1 fruit fly cellular context compared by ENCODE assay signal in the genomic region with DNA sequence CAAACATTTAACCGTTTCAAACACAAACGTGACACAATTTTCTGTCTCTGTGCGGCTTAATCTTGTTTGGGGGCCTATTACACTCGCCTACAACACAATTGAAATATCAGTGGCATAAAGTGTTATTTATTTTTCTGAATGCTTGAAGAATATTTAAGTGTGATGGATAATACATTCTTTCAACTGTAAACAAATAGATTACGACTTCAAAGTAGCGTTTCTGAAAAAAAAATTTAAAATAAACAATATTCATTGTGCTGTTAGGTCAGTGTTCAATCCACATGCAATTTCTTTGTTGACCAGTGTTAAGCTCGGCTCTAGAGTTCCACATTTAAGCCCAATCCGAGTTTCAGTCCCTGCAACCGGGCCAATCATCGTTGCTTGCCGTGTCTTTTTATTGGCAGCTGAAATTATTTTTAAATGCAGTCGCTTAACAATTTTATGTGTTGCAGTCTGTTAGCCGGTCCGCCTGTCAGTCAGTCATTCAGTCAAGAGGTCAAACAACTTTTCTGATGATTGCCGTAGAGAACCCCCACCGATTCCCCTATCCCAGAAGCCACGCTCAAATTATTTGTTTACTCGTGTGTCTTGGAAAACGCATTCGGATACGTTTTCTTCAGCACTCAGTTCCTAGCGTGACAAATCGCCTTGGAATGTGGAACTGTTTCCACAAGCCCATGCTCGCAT.
A peak's percentile ranks its signal among the peaks of the same experiment; 100 is the strongest.
TF ChIP-seq lines count a peak whose summit lies in the region.

No protein-coding gene starts in this region.

TF ChIP-seq in whole organism, embryonic, 481 proteins besides CTCF, POLR2A, EP300 and RAD21 (continued from another document and continues in another):
- peak; percentile 46 for TF ChIP-seq lilli (GFP tag; optimal IDR thresholded peaks at IDR 0.05; lab: Kevin White, UChicago)
- TF ChIP-seq CG34224 (GFP tag; IDR thresholded peaks at IDR 0.05; lab: Robert Waterston, UW; ENCODE audit: partially characterized antibody): no peak
- TF ChIP-seq Gsc (GFP tag; IDR thresholded peaks at IDR 0.05; lab: Robert Waterston, UW): no peak
- TF ChIP-seq Ets65A (GFP tag; lab: Kevin White, UChicago): no peak
- TF ChIP-seq CG15011 (GFP tag; optimal IDR thresholded peaks at IDR 0.05; lab: Kevin White, UChicago): no peak
- TF ChIP-seq row (GFP tag; IDR thresholded peaks at IDR 0.05; lab: Robert Waterston, UW): peak; percentile 83
- peak; percentile 68 for TF ChIP-seq lmd (GFP tag; IDR thresholded peaks at IDR 0.05; lab: Robert Waterston, UW)
- no peak for TF ChIP-seq Lim3 (GFP tag; IDR thresholded peaks at IDR 0.05; lab: Robert Waterston, UW)
- peak; percentile 70 for TF ChIP-seq Nf-YB (GFP tag; optimal IDR thresholded peaks at IDR 0.05; lab: Kevin White, UChicago)
- TF ChIP-seq CG10274 (GFP tag; optimal IDR thresholded peaks at IDR 0.05; lab: Kevin White, UChicago): no peak
- TF ChIP-seq CG14441 (GFP tag; IDR thresholded peaks at IDR 0.05; lab: Robert Waterston, UW): peak; percentile 69
- peak; percentile 90 for TF ChIP-seq CG8281 (tag; optimal IDR thresholded peaks at IDR 0.05; lab: Kevin White, UChicago)
- no peak for TF ChIP-seq schlank (tag; optimal IDR thresholded peaks at IDR 0.05; lab: Kevin White, UChicago)
- peak; percentile 83 for TF ChIP-seq CG15269 (tag; optimal IDR thresholded peaks at IDR 0.05; lab: Kevin White, UChicago)
- no peak for TF ChIP-seq CG11247 (GFP tag; IDR thresholded peaks at IDR 0.05; lab: Robert Waterston, UW)
- TF ChIP-seq sd (tag; optimal IDR thresholded peaks at IDR 0.05; lab: Kevin White, UChicago): peak; percentile 74
- TF ChIP-seq Oaz (GFP tag; IDR thresholded peaks at IDR 0.05; lab: Robert Waterston, UW): peak; percentile 5; the same call in 1 of the 2 replicates
- TF ChIP-seq Jarid2 (GFP tag; optimal IDR thresholded peaks at IDR 0.05; lab: Kevin White, UChicago): peak; percentile 33
- TF ChIP-seq CG17186 (GFP tag; optimal IDR thresholded peaks at IDR 0.05; lab: Kevin White, UChicago): no peak
- peak; percentile 35; the same call in 1 of the 2 replicates for TF ChIP-seq Rx (GFP tag; IDR thresholded peaks at IDR 0.05; lab: Robert Waterston, UW)
- TF ChIP-seq NC2α (GFP tag; optimal IDR thresholded peaks at IDR 0.05; lab: Kevin White, UChicago): peak; percentile 20
- TF ChIP-seq Hsf (GFP tag; optimal IDR thresholded peaks at IDR 0.05; lab: Kevin White, UChicago): peak; percentile 69
- TF ChIP-seq usp (GFP tag; optimal IDR thresholded peaks at IDR 0.05; lab: Kevin White, UChicago): no peak
- TF ChIP-seq bab2 (GFP tag; optimal IDR thresholded peaks at IDR 0.05; lab: Kevin White, UChicago): peak; percentile 45
- no peak for TF ChIP-seq CG34376 (GFP tag; optimal IDR thresholded peaks at IDR 0.05; lab: Kevin White, UChicago)
- peak; percentile 36 for TF ChIP-seq CG13123 (GFP tag; optimal IDR thresholded peaks at IDR 0.05; lab: Kevin White, UChicago)
- peak; percentile 51 for TF ChIP-seq trem (tag; optimal IDR thresholded peaks at IDR 0.05; lab: Kevin White, UChicago)
- 0 out of 3 replicates have a peak, but pooled peaks have one; percentile 15 for TF ChIP-seq C15 (GFP tag; IDR thresholded peaks at IDR 0.05; lab: Robert Waterston, UW)
- TF ChIP-seq bsh (GFP tag; optimal IDR thresholded peaks at IDR 0.05; lab: Kevin White, UChicago): peak; percentile 27 to 93
- peak; percentile 62 for TF ChIP-seq CG16863 (GFP tag; optimal IDR thresholded peaks at IDR 0.05; lab: Kevin White, UChicago)
- peak; percentile 30 for TF ChIP-seq dm (GFP tag; optimal IDR thresholded peaks at IDR 0.05; lab: Kevin White, UChicago)
- TF ChIP-seq dpn (GFP tag; optimal IDR thresholded peaks at IDR 0.05; lab: Kevin White, UChicago): peak; percentile 4 to 77
- TF ChIP-seq Optix (GFP tag; IDR thresholded peaks at IDR 0.05; lab: Robert Waterston, UW): no peak; the same call in 2 of the 3 replicates
- peak; percentile 85 for TF ChIP-seq CG10979 (tag; optimal IDR thresholded peaks at IDR 0.05; lab: Kevin White, UChicago)
- TF ChIP-seq CG7357 (GFP tag; IDR thresholded peaks at IDR 0.05; lab: Robert Waterston, UW): 0 out of 3 replicates have a peak, but pooled peaks have one; percentile 32
- peak; percentile 3 for TF ChIP-seq Bdp1 (GFP tag; optimal IDR thresholded peaks at IDR 0.05; lab: Kevin White, UChicago)
- TF ChIP-seq psq (GFP tag; optimal IDR thresholded peaks at IDR 0.05; lab: Kevin White, UChicago): no peak
- no peak for TF ChIP-seq CG6765 (GFP tag; optimal IDR thresholded peaks at IDR 0.05; lab: Kevin White, UChicago)
- peak; percentile 85 for TF ChIP-seq nmo (GFP tag; optimal IDR thresholded peaks at IDR 0.05; lab: Kevin White, UChicago)
- 0 out of 2 replicates have a peak, but pooled peaks have one; percentile 41 for TF ChIP-seq dimm (GFP tag; IDR thresholded peaks at IDR 0.05; lab: Robert Waterston, UW)
- TF ChIP-seq kni (GFP tag; optimal IDR thresholded peaks at IDR 0.05; lab: Kevin White, UChicago): peak; percentile 81
- peak; percentile 62 for TF ChIP-seq CrebB (tag; optimal IDR thresholded peaks at IDR 0.05; lab: Kevin White, UChicago)
- peak; percentile 68 for TF ChIP-seq CG9727 (GFP tag; optimal IDR thresholded peaks at IDR 0.05; lab: Kevin White, UChicago)
- TF ChIP-seq klu (GFP tag; IDR thresholded peaks at IDR 0.05; lab: Robert Waterston, UW): 0 out of 2 replicates have a peak, but pooled peaks have one; percentile 17
- TF ChIP-seq cad (GFP tag; optimal IDR thresholded peaks at IDR 0.05; lab: Kevin White, UChicago): no peak
- peak; percentile 40 for TF ChIP-seq CG10431 (GFP tag; optimal IDR thresholded peaks at IDR 0.05; lab: Kevin White, UChicago)
- TF ChIP-seq Drgx (GFP tag; IDR thresholded peaks at IDR 0.05; lab: Robert Waterston, UW): peak; percentile 76
- TF ChIP-seq CG1647 (GFP tag; optimal IDR thresholded peaks at IDR 0.05; lab: Kevin White, UChicago): no peak
- no peak for TF ChIP-seq CG15479 (GFP tag; optimal IDR thresholded peaks at IDR 0.05; lab: Kevin White, UChicago)
- TF ChIP-seq emc (GFP tag; optimal IDR thresholded peaks at IDR 0.05; lab: Kevin White, UChicago): no peak
- peak; percentile 56; the same call in 1 of the 2 replicates for TF ChIP-seq CG10366 (GFP tag; IDR thresholded peaks at IDR 0.05; lab: Robert Waterston, UW)
- no peak for TF ChIP-seq CG2129 (GFP tag; IDR thresholded peaks at IDR 0.05; lab: Robert Waterston, UW; ENCODE audit: partially characterized antibody)
- peak; percentile 27 for TF ChIP-seq Dek (tag; optimal IDR thresholded peaks at IDR 0.05; lab: Kevin White, UChicago)
- no peak for TF ChIP-seq HmgD (GFP tag; optimal IDR thresholded peaks at IDR 0.05; lab: Kevin White, UChicago)
- peak; percentile 84 for TF ChIP-seq Sox102F (GFP tag; optimal IDR thresholded peaks at IDR 0.05; lab: Kevin White, UChicago)
- peak; percentile 5 for TF ChIP-seq Dad (GFP tag; optimal IDR thresholded peaks at IDR 0.05; lab: Kevin White, UChicago)
- no peak for TF ChIP-seq CG9932 (GFP tag; IDR thresholded peaks at IDR 0.05; lab: Robert Waterston, UW)
- peak; percentile 38 for TF ChIP-seq CG4854 (GFP tag; optimal IDR thresholded peaks at IDR 0.05; lab: Kevin White, UChicago)
- TF ChIP-seq CG3838 (GFP tag; optimal IDR thresholded peaks at IDR 0.05; lab: Kevin White, UChicago): no peak
- TF ChIP-seq Vsx1 (GFP tag; optimal IDR thresholded peaks at IDR 0.05; lab: Kevin White, UChicago): peak; percentile 8
- no peak for TF ChIP-seq pros (GFP tag; optimal IDR thresholded peaks at IDR 0.05; lab: Kevin White, UChicago)
- no peak for TF ChIP-seq ftz-f1 (GFP tag; optimal IDR thresholded peaks at IDR 0.05; lab: Kevin White, UChicago)
- TF ChIP-seq Six4 (GFP tag; optimal IDR thresholded peaks at IDR 0.05; lab: Kevin White, UChicago): peak; percentile 39
- peak; percentile 79 for TF ChIP-seq CG11504 (tag; optimal IDR thresholded peaks at IDR 0.05; lab: Kevin White, UChicago)
- TF ChIP-seq zen (tag; optimal IDR thresholded peaks at IDR 0.05; lab: Kevin White, UChicago): no peak
- TF ChIP-seq otp (GFP tag; IDR thresholded peaks at IDR 0.05; lab: Robert Waterston, UW): peak; percentile 78
- peak; percentile 50 for TF ChIP-seq tup (GFP tag; optimal IDR thresholded peaks at IDR 0.05; lab: Kevin White, UChicago)
- no peak for TF ChIP-seq tna (GFP tag; IDR thresholded peaks at IDR 0.05; lab: Robert Waterston, UW; ENCODE audit: partially characterized antibody)
- TF ChIP-seq CG10565 (GFP tag; optimal IDR thresholded peaks at IDR 0.05; lab: Kevin White, UChicago): no peak
- no peak for TF ChIP-seq Hmx (GFP tag; optimal IDR thresholded peaks at IDR 0.05; lab: Kevin White, UChicago)
- TF ChIP-seq CG14965 (GFP tag; optimal IDR thresholded peaks at IDR 0.05; lab: Kevin White, UChicago; ENCODE audit: borderline replicate concordance): no peak
- TF ChIP-seq CG3163 (GFP tag; optimal IDR thresholded peaks at IDR 0.05; lab: Kevin White, UChicago): peak; percentile 21
- no peak for TF ChIP-seq CG12071 (GFP tag; optimal IDR thresholded peaks at IDR 0.05; lab: Kevin White, UChicago)
- TF ChIP-seq sens (GFP tag; lab: Kevin White, UChicago): peak; percentile 96
- peak; percentile 43 for TF ChIP-seq nau (GFP tag; optimal IDR thresholded peaks at IDR 0.05; lab: Kevin White, UChicago)
- no peak for TF ChIP-seq B-H2 (GFP tag; optimal IDR thresholded peaks at IDR 0.05; lab: Kevin White, UChicago)
- no peak for TF ChIP-seq Dip2 (GFP tag; IDR thresholded peaks at IDR 0.05; lab: Robert Waterston, UW)
- peak; percentile 34; the same call in 1 of the 2 replicates for TF ChIP-seq sens-2 (GFP tag; IDR thresholded peaks at IDR 0.05; lab: Robert Waterston, UW)
- TF ChIP-seq ab (GFP tag; optimal IDR thresholded peaks at IDR 0.05; lab: Kevin White, UChicago): no peak
- TF ChIP-seq abd-A (tag; optimal IDR thresholded peaks at IDR 0.05; lab: Kevin White, UChicago): peak; percentile 18
- TF ChIP-seq unpg (GFP tag; optimal IDR thresholded peaks at IDR 0.05; lab: Kevin White, UChicago): peak; percentile 83
- TF ChIP-seq Abd-B (GFP tag; optimal IDR thresholded peaks at IDR 0.05; lab: Kevin White, UChicago): peak; percentile 72
- peak; percentile 63; the same call in 1 of the 2 replicates for TF ChIP-seq E2f2 (GFP tag; IDR thresholded peaks at IDR 0.05; lab: Robert Waterston, UW)
- peak; percentile 62 for TF ChIP-seq HLH3B (GFP tag; IDR thresholded peaks at IDR 0.05; lab: Robert Waterston, UW)
- TF ChIP-seq croc (GFP tag; conservative IDR thresholded peaks at IDR 0.05; lab: Robert Waterston, UW): peak; percentile 65
- TF ChIP-seq CG4328 (GFP tag; optimal IDR thresholded peaks at IDR 0.05; lab: Kevin White, UChicago): no peak
- peak; percentile 50; the same call in 1 of the 2 replicates for TF ChIP-seq sob (GFP tag; IDR thresholded peaks at IDR 0.05; lab: Robert Waterston, UW)
- TF ChIP-seq Poxn (GFP tag; IDR thresholded peaks at IDR 0.05; lab: Robert Waterston, UW): no peak
- no peak for TF ChIP-seq amos (GFP tag; IDR thresholded peaks at IDR 0.05; lab: Robert Waterston, UW; ENCODE audit: partially characterized antibody)
- TF ChIP-seq jigr1 (GFP tag; IDR thresholded peaks at IDR 0.05; lab: Robert Waterston, UW): no peak
- TF ChIP-seq CG2120 (GFP tag; optimal IDR thresholded peaks at IDR 0.05; lab: Kevin White, UChicago): no peak
- peak in 1 of 2 experiments; percentile 96 for TF ChIP-seq eve (GFP tag; optimal IDR thresholded peaks at IDR 0.05; lab: Kevin White, UChicago)
- peak; percentile 79 for TF ChIP-seq dysf (GFP tag; IDR thresholded peaks at IDR 0.05; lab: Robert Waterston, UW)
- no peak for TF ChIP-seq GATAe (GFP tag; conservative IDR thresholded peaks at IDR 0.05; lab: Robert Waterston, UW)
- no peak for TF ChIP-seq crc (GFP tag; optimal IDR thresholded peaks at IDR 0.05; lab: Kevin White, UChicago)
- TF ChIP-seq Dll (GFP tag; IDR thresholded peaks at IDR 0.05; lab: Robert Waterston, UW; ENCODE audit: partially characterized antibody): no peak
- no peak for TF ChIP-seq Fer1 (GFP tag; optimal IDR thresholded peaks at IDR 0.05; lab: Kevin White, UChicago)
- peak; percentile 39 for TF ChIP-seq CG9817 (tag; optimal IDR thresholded peaks at IDR 0.05; lab: Kevin White, UChicago)
- TF ChIP-seq CG4282 (GFP tag; optimal IDR thresholded peaks at IDR 0.05; lab: Kevin White, UChicago): no peak
- TF ChIP-seq CG33213 (GFP tag; optimal IDR thresholded peaks at IDR 0.05; lab: Kevin White, UChicago): no peak
- peak; percentile 50 for TF ChIP-seq tio (GFP tag; optimal IDR thresholded peaks at IDR 0.05; lab: Kevin White, UChicago)
- TF ChIP-seq CG3065 (GFP tag; optimal IDR thresholded peaks at IDR 0.05; lab: Kevin White, UChicago): peak; percentile 38
- peak; percentile 82 for TF ChIP-seq CG8388 (GFP tag; optimal IDR thresholded peaks at IDR 0.05; lab: Kevin White, UChicago)
- peak; percentile 59 for TF ChIP-seq slp2 (GFP tag; optimal IDR thresholded peaks at IDR 0.05; lab: Kevin White, UChicago)
- TF ChIP-seq CG1832 (GFP tag; optimal IDR thresholded peaks at IDR 0.05; lab: Kevin White, UChicago): no peak
- TF ChIP-seq fd102C (GFP tag; optimal IDR thresholded peaks at IDR 0.05; lab: Kevin White, UChicago): no peak
- peak; percentile 53 for TF ChIP-seq CG12659 (GFP tag; optimal IDR thresholded peaks at IDR 0.05; lab: Kevin White, UChicago)
- TF ChIP-seq CG13775 (GFP tag; optimal IDR thresholded peaks at IDR 0.05; lab: Kevin White, UChicago): peak; percentile 57
- peak; percentile 62 for TF ChIP-seq jing (GFP tag; optimal IDR thresholded peaks at IDR 0.05; lab: Kevin White, UChicago)
- peak; percentile 38 for TF ChIP-seq CG7786 (GFP tag; optimal IDR thresholded peaks at IDR 0.05; lab: Kevin White, UChicago)
- TF ChIP-seq HLHmδ (GFP tag; optimal IDR thresholded peaks at IDR 0.05; lab: Kevin White, UChicago): no peak
- TF ChIP-seq sc (optimal IDR thresholded peaks at IDR 0.05; lab: Kevin White, UChicago): no peak
- TF ChIP-seq sc (GFP tag; optimal IDR thresholded peaks at IDR 0.05; lab: Kevin White, UChicago): peak; percentile 66
- TF ChIP-seq gsb-n (tag; optimal IDR thresholded peaks at IDR 0.05; lab: Kevin White, UChicago): peak; percentile 80
- TF ChIP-seq inv (GFP tag; IDR thresholded peaks at IDR 0.05; lab: Robert Waterston, UW; ENCODE audit: partially characterized antibody): no peak
- peak; percentile 66 for TF ChIP-seq Mes4 (GFP tag; optimal IDR thresholded peaks at IDR 0.05; lab: Kevin White, UChicago)
- no peak for TF ChIP-seq kay (GFP tag; optimal IDR thresholded peaks at IDR 0.05; lab: Kevin White, UChicago)
- peak; percentile 47 for TF ChIP-seq ewg (GFP tag; optimal IDR thresholded peaks at IDR 0.05; lab: Kevin White, UChicago)
- no peak for TF ChIP-seq nerfin-2 (GFP tag; IDR thresholded peaks at IDR 0.05; lab: Robert Waterston, UW; ENCODE audit: partially characterized antibody)
- TF ChIP-seq CG8944 (GFP tag; optimal IDR thresholded peaks at IDR 0.05; lab: Kevin White, UChicago): peak; percentile 17
- peak; percentile 70 for TF ChIP-seq CG6272 (GFP tag; IDR thresholded peaks at IDR 0.05; lab: Robert Waterston, UW)
- TF ChIP-seq br (optimal IDR thresholded peaks at IDR 0.05; lab: Kevin White, UChicago): no peak
- TF ChIP-seq ato (GFP tag; IDR thresholded peaks at IDR 0.05; lab: Robert Waterston, UW; ENCODE audit: partially characterized antibody): no peak
